Worm (Caenorhabditis elegans) whole organism, young adult: ENCODE data around the gene lys-5.
A peak's percentile ranks its signal among the peaks of the same experiment; 100 is the strongest.

ENCODE experiments used
- C17E4.6 ChIP-seq: fragments of 200-800 bp; sonication (Bioruptor generic); IDR thresholded peaks from 2 replicates; pipeline ENCODE4 v1.3.6; 2022; ENCODE audit warnings: missing genetic modification reagents, missing genetic modification characterization, missing compliant biosample characterization
- D2030.7 ChIP-seq: fragments of 200-800 bp; sonication (Bioruptor generic); IDR thresholded peaks from 2 replicates; pipeline ENCODE4 v1.3.6; 2022; ENCODE audit warnings: missing genetic modification reagents, missing genetic modification characterization, missing compliant biosample characterization
- F33H1.4 ChIP-seq: fragments of 200-800 bp; sonication (Bioruptor generic); IDR thresholded peaks from 2 replicates; pipeline ENCODE4 v1.3.6; 2022; ENCODE audit warnings: missing genetic modification reagents, missing genetic modification characterization, missing compliant biosample characterization
- F52B5.7 ChIP-seq: sonication (generic microtip); optimal IDR thresholded peaks from 2 replicates; lab custom pipeline; 2016; ENCODE audit warnings: mild to moderate bottlenecking, missing genetic modification characterization, missing compliant biosample characterization
- F57A8.1 ChIP-seq: fragments of 200-800 bp; sonication (Bioruptor generic); optimal IDR thresholded peaks from 2 replicates; lab custom pipeline; 2018; ENCODE audit warnings: mild to moderate bottlenecking, missing genetic modification characterization, moderate library complexity, missing compliant biosample characterization
- Y53G8AR.9 ChIP-seq: fragments of 200-800 bp; sonication (Bioruptor generic); conservative IDR thresholded peaks from 2 replicates; pipeline ENCODE4 v1.3.6; 2022; ENCODE audit warnings: missing genetic modification reagents, missing genetic modification characterization, missing compliant biosample characterization
- Y67H2A.10 ChIP-seq: fragments of 200-800 bp; sonication (Bioruptor generic); conservative IDR thresholded peaks from 2 replicates; pipeline ENCODE4 v1.3.6; 2022; ENCODE audit warnings: missing genetic modification reagents, missing genetic modification characterization, missing compliant biosample characterization
- ZK185.1 ChIP-seq: sonication (generic microtip); optimal IDR thresholded peaks from 2 replicates; lab custom pipeline; 2016; ENCODE audit warnings: mild to moderate bottlenecking, missing genetic modification characterization, missing compliant biosample characterization; ENCODE audit not compliant: poor library complexity, severe bottlenecking
- akir-1 ChIP-seq: fragments of 200-800 bp; sonication (Bioruptor generic); optimal IDR thresholded peaks from 2 replicates; lab custom pipeline; 2018; ENCODE audit warnings: mild to moderate bottlenecking, missing genetic modification characterization, moderate library complexity, missing compliant biosample characterization
- athp-1 ChIP-seq: sonication (generic microtip); optimal IDR thresholded peaks from 2 replicates; lab custom pipeline; 2017; ENCODE audit warnings: mild to moderate bottlenecking, missing genetic modification characterization, missing compliant biosample characterization
- attf-5 ChIP-seq: fragments of 200-800 bp; sonication (Bioruptor generic); optimal IDR thresholded peaks from 2 replicates; lab custom pipeline; 2018; ENCODE audit warnings: mild to moderate bottlenecking, missing genetic modification characterization, missing compliant biosample characterization
- attf-6 ChIP-seq: fragments of 200-800 bp; sonication (Bioruptor generic); IDR thresholded peaks from 2 replicates; pipeline ENCODE4 v1.3.6; 2022; ENCODE audit warnings: missing genetic modification reagents, missing genetic modification characterization, missing compliant biosample characterization
- cebp-1 ChIP-seq, 2 experiments: fragments of 200-800 bp in 1 of 2; sonication (Bioruptor generic) in 1 of 2; sonication (generic microtip) in 1 of 2; IDR thresholded peaks in 1 of 2; optimal IDR thresholded peaks in 1 of 2; 2 replicates each; pipeline versions ENCODE4 v1.3.6 to Lab custom; 2017 to 2022; ENCODE audit warnings: missing compliant biosample characterization in 2 of 2, missing genetic modification characterization in 2 of 2, mild to moderate bottlenecking in 1 of 2, missing genetic modification reagents in 1 of 2, moderate library complexity in 1 of 2
- ceh-79 ChIP-seq: sonication (generic microtip); optimal IDR thresholded peaks from 2 replicates; lab custom pipeline; 2017; ENCODE audit warnings: mild to moderate bottlenecking, missing genetic modification characterization, missing compliant biosample characterization
- chd-7 ChIP-seq: sonication (generic microtip); optimal IDR thresholded peaks from 2 replicates; lab custom pipeline; 2016; ENCODE audit warnings: mild to moderate bottlenecking, missing genetic modification characterization, moderate library complexity, missing compliant biosample characterization
- die-1 ChIP-seq: sonication (generic microtip); optimal IDR thresholded peaks from 2 replicates; lab custom pipeline; 2016; ENCODE audit warnings: missing genotype, mild to moderate bottlenecking, missing genetic modification characterization, missing compliant biosample characterization
- dpff-1 ChIP-seq: sonication (generic microtip); optimal IDR thresholded peaks from 2 replicates; lab custom pipeline; 2017; ENCODE audit warnings: mild to moderate bottlenecking, missing genetic modification characterization, missing compliant biosample characterization
- dpl-1 ChIP-seq: fragments of 150-350 bp; optimal IDR thresholded peaks from 2 replicates; lab custom pipeline; 2014; ENCODE audit warnings: missing biosample characterization, missing genetic modification reagents, missing genetic modification characterization
- egrh-3 ChIP-seq: fragments of 200-800 bp; sonication (Bioruptor generic); IDR thresholded peaks from 2 replicates; pipeline ENCODE4 v1.3.6; 2022; ENCODE audit warnings: missing genetic modification reagents, missing genetic modification characterization, missing compliant biosample characterization
- fkh-3 ChIP-seq: sonication (generic microtip); optimal IDR thresholded peaks from 2 replicates; lab custom pipeline; 2016; ENCODE audit warnings: mild to moderate bottlenecking, missing genetic modification characterization, missing compliant biosample characterization
- gei-17 ChIP-seq: fragments of 200-800 bp; sonication (Bioruptor generic); optimal IDR thresholded peaks from 2 replicates; lab custom pipeline; 2018; ENCODE audit warnings: mild to moderate bottlenecking, missing genetic modification characterization, missing compliant biosample characterization
- him-1 ChIP-seq: sonication (generic microtip); optimal IDR thresholded peaks from 2 replicates; lab custom pipeline; 2016; ENCODE audit warnings: missing genotype, missing genetic modification reagents, missing genetic modification characterization, missing compliant biosample characterization
- hlh-26 ChIP-seq: fragments of 200-800 bp; sonication (Bioruptor generic); conservative IDR thresholded peaks from 2 replicates; pipeline ENCODE4 v1.3.6; 2022; ENCODE audit warnings: missing genetic modification reagents, missing genetic modification characterization, missing compliant biosample characterization
- hmg-20 ChIP-seq: fragments of 200-800 bp; sonication (Bioruptor generic); IDR thresholded peaks from 2 replicates; pipeline ENCODE4 v1.3.6; 2022; ENCODE audit warnings: missing genetic modification reagents, missing genetic modification characterization, missing compliant biosample characterization
- let-607 ChIP-seq, 2 experiments: fragments of 200-800 bp in 1 of 2; sonication (Bioruptor generic) in 1 of 2; sonication (generic microtip) in 1 of 2; optimal IDR thresholded peaks; 2 replicates each; lab custom pipeline; 2016 to 2018; ENCODE audit warnings: mild to moderate bottlenecking in 2 of 2, missing compliant biosample characterization in 2 of 2, missing genetic modification characterization in 2 of 2, moderate library complexity in 2 of 2, missing genotype in 1 of 2
- lir-1 ChIP-seq: fragments of 200-800 bp; sonication (Bioruptor generic); conservative IDR thresholded peaks from 2 replicates; pipeline ENCODE4 v1.3.6; 2022; ENCODE audit warnings: missing genetic modification reagents, missing genetic modification characterization, missing compliant biosample characterization
- mcd-1 ChIP-seq: fragments of 200-800 bp; sonication (Bioruptor generic); IDR thresholded peaks from 2 replicates; pipeline ENCODE4 v1.3.6; 2022; ENCODE audit warnings: missing genetic modification reagents, missing genetic modification characterization, missing compliant biosample characterization
- mxl-1 ChIP-seq: sonication (generic microtip); optimal IDR thresholded peaks from 2 replicates; lab custom pipeline; 2016; ENCODE audit warnings: missing genetic modification characterization, missing compliant biosample characterization
- nfya-1 ChIP-seq: sonication (generic microtip); optimal IDR thresholded peaks from 2 replicates; lab custom pipeline; 2017; ENCODE audit warnings: antibody characterized with exemption, missing compliant biosample characterization, missing genetic modification characterization, borderline replicate concordance; ENCODE audit not compliant: insufficient read depth
- nfyb-1 ChIP-seq: fragments of 200-800 bp; sonication (Bioruptor generic); IDR thresholded peaks from 2 replicates; pipeline ENCODE4 v1.3.6; 2022; ENCODE audit warnings: missing genetic modification reagents, missing genetic modification characterization, missing compliant biosample characterization
- nhr-27 ChIP-seq: fragments of 200-800 bp; sonication (Bioruptor generic); optimal IDR thresholded peaks from 2 replicates; lab custom pipeline; 2018; ENCODE audit warnings: mild to moderate bottlenecking, missing genetic modification characterization, moderate library complexity, missing compliant biosample characterization
- rpc-1 ChIP-seq, 2 experiments: fragments of 150-350 bp in 1 of 2; sonication (generic microtip) in 1 of 2; optimal IDR thresholded peaks; 2 replicates each; lab custom pipeline; 2014 to 2018; ENCODE audit warnings: missing biosample characterization in 1 of 2, missing genetic modification characterization in 1 of 2, missing genetic modification reagents in 1 of 2, missing genotype in 1 of 2
- tbx-9 ChIP-seq: sonication (generic microtip); optimal IDR thresholded peaks from 2 replicates; lab custom pipeline; 2016; ENCODE audit warnings: borderline replicate concordance, missing genetic modification characterization, inconsistent platforms, missing compliant biosample characterization
- ztf-26 ChIP-seq: sonication (generic microtip); optimal IDR thresholded peaks from 2 replicates; lab custom pipeline; 2017; ENCODE audit warnings: missing genetic modification characterization, missing compliant biosample characterization
- ztf-6 ChIP-seq: fragments of 200-800 bp; sonication (Bioruptor generic); IDR thresholded peaks from 2 replicates; pipeline ENCODE4 v1.3.6; 2022; ENCODE audit warnings: missing genetic modification reagents, missing genetic modification characterization, missing compliant biosample characterization

lys-5 gene

DNA sequence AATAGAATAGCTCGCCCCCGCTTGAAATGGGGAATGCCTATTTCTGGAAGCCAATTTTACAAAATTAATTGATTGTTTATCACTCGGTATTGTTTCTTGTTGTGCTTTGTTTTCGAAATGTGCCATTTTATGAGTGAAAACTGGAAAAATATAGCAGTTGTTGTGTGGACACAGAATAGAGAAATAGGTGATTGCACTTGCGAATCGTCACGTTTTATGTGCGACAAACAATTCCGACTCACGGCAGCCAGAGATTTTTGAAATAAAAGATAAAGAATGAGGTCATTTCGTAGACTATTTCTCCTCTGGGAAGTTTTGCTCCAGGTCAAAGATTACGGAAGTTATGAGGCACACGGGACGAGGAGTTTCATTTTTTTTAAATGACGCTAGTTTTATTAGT lies 21.5 kb upstream of the lys-5 start:
- no peak for TF ChIP-seq F33H1.4 (GFP tag; lab: Robert Waterston, UW)
- no peak for TF ChIP-seq ztf-26 (tag; lab: Kevin White, UChicago)
- TF ChIP-seq ceh-79 (tag; lab: Kevin White, UChicago): no peak
- no peak for TF ChIP-seq lir-1 (GFP tag; lab: Robert Waterston, UW)
- no peak for TF ChIP-seq D2030.7
- TF ChIP-seq, all 124 proteins: peak for 0

DNA sequence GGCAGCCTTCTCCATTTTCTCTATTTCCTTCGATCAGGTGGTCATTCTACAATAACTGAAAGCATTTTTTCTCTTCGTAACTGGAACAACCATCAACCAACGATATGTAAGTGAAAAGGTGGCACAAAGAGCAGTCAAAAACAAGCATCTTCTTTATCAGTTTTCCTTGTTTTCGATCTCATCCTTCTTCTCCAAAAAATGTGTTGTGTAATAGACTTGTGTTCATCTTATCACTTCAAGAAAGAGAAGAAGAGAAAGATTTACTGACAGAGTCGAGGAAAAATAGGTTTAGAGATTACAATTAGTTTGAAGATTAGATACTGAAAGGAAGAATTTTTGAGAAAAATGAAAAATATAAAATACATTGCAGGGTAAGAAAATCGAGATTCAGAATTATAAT lies 20.0 kb upstream of the lys-5 start:
- TF ChIP-seq ZK185.1 (tag; lab: Kevin White, UChicago): no peak
- TF ChIP-seq Y67H2A.10 (GFP tag; lab: Robert Waterston, UW): no peak
- TF ChIP-seq hmg-20 (GFP tag; lab: Robert Waterston, UW): no peak
- no peak for TF ChIP-seq gei-17 (GFP tag; lab: Kevin White, UChicago)
- TF ChIP-seq hlh-26 (GFP tag; lab: Robert Waterston, UW): no peak
- TF ChIP-seq tbx-9 (tag; lab: Kevin White, UChicago): no peak
- no peak for TF ChIP-seq die-1 (tag; lab: Kevin White, UChicago)
- TF ChIP-seq F57A8.1: no peak

DNA sequence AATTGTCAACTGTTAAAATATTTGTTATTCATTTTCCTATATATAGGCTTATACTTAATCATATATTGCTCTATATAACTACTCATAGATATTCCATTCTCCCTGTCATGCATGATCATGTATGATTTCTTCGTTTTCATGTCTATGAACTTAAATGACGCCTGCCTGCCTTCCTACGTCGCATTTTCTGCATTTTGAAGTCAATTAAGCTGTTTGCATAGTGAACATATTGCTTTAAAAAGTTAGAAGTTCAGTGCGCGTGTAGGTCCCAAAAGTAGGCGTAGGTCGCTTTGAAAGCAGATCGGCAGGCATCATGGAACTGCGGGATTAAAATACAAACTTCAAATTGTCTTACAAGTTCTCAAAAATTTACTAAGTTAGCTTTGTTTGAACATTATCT lies 19.3 kb upstream of the lys-5 start:
- TF ChIP-seq Y53G8AR.9 (no peak), ztf-26 (tag; lab: Kevin White, UChicago) (no peak), him-1 (tag; lab: Kevin White, UChicago) (no peak), nhr-27 (tag; lab: Kevin White, UChicago) (no peak), F52B5.7 (tag; lab: Kevin White, UChicago) (peak; percentile 13), akir-1 (GFP tag; lab: Kevin White, UChicago) (no peak), attf-6 (GFP tag; lab: Robert Waterston, UW) (no peak), dpl-1 (GFP tag; lab: Kevin White, UChicago) (no peak), rpc-1 (optimal IDR thresholded peaks at IDR 0.05; lab: Kevin White, UChicago) (no peak), rpc-1 (tag; optimal IDR thresholded peaks at IDR 0.05; lab: Kevin White, UChicago) (no peak), cebp-1 (GFP tag; IDR thresholded peaks at IDR 0.05; lab: Robert Waterston, UW) (0 out of 2 replicates have a peak, but pooled peaks have one; percentile 22), cebp-1 (tag; optimal IDR thresholded peaks at IDR 0.05; lab: Kevin White, UChicago) (peak; percentile 21), dpff-1 (tag; lab: Kevin White, UChicago) (no peak), fkh-3 (tag; lab: Kevin White, UChicago) (no peak)

DNA sequence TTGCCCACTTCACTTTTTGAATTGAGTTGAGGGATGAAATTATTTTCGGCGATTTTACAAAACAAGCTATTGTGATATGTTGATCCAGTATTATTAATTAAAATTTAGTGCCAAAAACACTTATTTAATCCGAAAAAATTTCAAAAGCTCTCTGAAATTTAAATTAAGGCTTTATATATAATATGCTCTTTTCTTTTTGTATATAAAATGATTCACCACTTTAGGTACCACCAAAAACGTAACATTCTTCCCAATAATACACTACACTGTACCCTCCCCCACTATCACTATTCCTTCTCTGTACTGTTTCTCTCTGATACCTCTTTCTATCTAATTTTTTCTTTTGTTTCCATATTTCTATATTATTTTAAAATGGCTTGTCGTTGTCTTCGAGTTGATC lies 18.4 kb upstream of the lys-5 start, which contains the start of gene prx-2:
prx-2 (plus strand) TSS at position 301 of the 400 bp plus-strand sequence.
- TF ChIP-seq egrh-3 (GFP tag; lab: Robert Waterston, UW): no peak
- TF ChIP-seq nfya-1 (tag; lab: Kevin White, UChicago): no peak
- TF ChIP-seq C17E4.6: no peak
- no peak for TF ChIP-seq mxl-1 (tag; lab: Kevin White, UChicago)
- TF ChIP-seq athp-1: no peak

DNA sequence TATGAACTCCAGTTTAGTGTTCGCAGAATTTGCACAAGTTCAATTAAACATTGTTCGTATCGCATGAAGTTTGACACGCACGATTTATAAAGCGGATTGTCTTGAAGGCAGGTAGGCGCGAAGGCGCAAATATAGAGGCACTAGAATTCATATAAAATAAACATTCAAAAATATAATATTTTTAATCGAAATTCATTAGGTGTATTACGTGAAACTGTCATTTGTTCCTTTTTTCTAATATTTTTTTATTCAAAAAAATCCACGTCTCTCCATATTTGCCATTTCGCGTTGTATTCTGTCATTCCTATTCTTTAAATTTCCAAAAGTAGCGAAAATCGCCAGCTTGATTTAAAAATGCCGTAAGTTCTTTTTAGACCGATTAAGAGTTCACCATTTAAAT lies 16.4 kb upstream of the lys-5 start, which contains the start of gene ZK809.1:
ZK809.1 (plus strand) TSS at position 301 of the 400 bp plus-strand sequence.
- TF ChIP-seq nfyb-1 (GFP tag; lab: Robert Waterston, UW): no peak
- TF ChIP-seq athp-1: no peak
- no peak for TF ChIP-seq ztf-6 (GFP tag; lab: Robert Waterston, UW)
- TF ChIP-seq let-607 (tag; optimal IDR thresholded peaks at IDR 0.05; lab: Kevin White, UChicago): no peak
- no peak for TF ChIP-seq mcd-1 (GFP tag; lab: Robert Waterston, UW)
- TF ChIP-seq chd-7 (tag; lab: Kevin White, UChicago): no peak
- no peak for TF ChIP-seq gei-17 (GFP tag; lab: Kevin White, UChicago)
- TF ChIP-seq attf-5 (GFP tag; lab: Kevin White, UChicago): no peak
